Fruit fly (Drosophila melanogaster) whole organism, prepupa: Measurements from ENCODE around the gene dac.

Experiments
- Blimp-1 ChIP-seq: fragments of 200-800 bp; sonication (Bioruptor generic); optimal IDR thresholded peaks from 3 replicates; lab custom pipeline; 2017; ENCODE audit warnings: missing biosample characterization, missing genetic modification characterization, mild to moderate bottlenecking, moderate library complexity, missing genetic modification reagents
- CG10669 ChIP-seq: fragments of 200-800 bp; sonication (Bioruptor generic); optimal IDR thresholded peaks from 3 replicates; lab custom pipeline; 2018; ENCODE audit warnings: missing biosample characterization, mild to moderate bottlenecking, missing genetic modification characterization, moderate library complexity
- CG11294 ChIP-seq: fragments of 200-800 bp; sonication (Bioruptor generic); IDR thresholded peaks from 2 replicates; pipeline ENCODE4 v1.3.6; 2022; ENCODE audit warnings: missing biosample characterization, missing genetic modification characterization
- CG11762 ChIP-seq: fragments of 200-800 bp; sonication (Bioruptor generic); optimal IDR thresholded peaks from 3 replicates; lab custom pipeline; 2016; ENCODE audit warnings: missing biosample characterization, missing genetic modification characterization; ENCODE audit not compliant: insufficient read depth
- CG15336 ChIP-seq: fragments of 200-800 bp; sonication (Bioruptor generic); IDR thresholded peaks from 2 replicates; pipeline ENCODE4 v1.3.6; 2022; ENCODE audit warnings: missing biosample characterization, missing genetic modification characterization
- CG3032 ChIP-seq: fragments of 200-800 bp; optimal IDR thresholded peaks from 2 replicates; lab custom pipeline; 2019; ENCODE audit warnings: missing biosample characterization, mild to moderate bottlenecking, missing genetic modification characterization, moderate library complexity
- CG32006 ChIP-seq: fragments of 200-800 bp; sonication (Bioruptor generic); optimal IDR thresholded peaks from 3 replicates; lab custom pipeline; 2017; ENCODE audit warnings: missing biosample characterization, mild to moderate bottlenecking, missing genetic modification characterization
- CG34406 ChIP-seq: fragments of 200-800 bp; sonication (Bioruptor generic); optimal IDR thresholded peaks from 3 replicates; lab custom pipeline; 2016; ENCODE audit warnings: missing biosample characterization, missing genetic modification characterization
- CG4318 ChIP-seq: fragments of 200-800 bp; sonication (Bioruptor generic); optimal IDR thresholded peaks from 3 replicates; lab custom pipeline; 2017; ENCODE audit warnings: missing biosample characterization, mild to moderate bottlenecking, missing genetic modification characterization
- CG6276 ChIP-seq: fragments of 200-800 bp; sonication (Bioruptor generic); optimal IDR thresholded peaks from 2 replicates; lab custom pipeline; 2017; ENCODE audit warnings: missing biosample characterization, mild to moderate bottlenecking, missing genetic modification characterization
- CG6792 ChIP-seq: fragments of 200-800 bp; sonication (Bioruptor generic); optimal IDR thresholded peaks from 3 replicates; lab custom pipeline; 2016; ENCODE audit warnings: missing biosample characterization, missing genetic modification characterization
- CG6854 ChIP-seq: fragments of 200-800 bp; sonication (Bioruptor generic); optimal IDR thresholded peaks from 2 replicates; lab custom pipeline; 2017; ENCODE audit warnings: missing biosample characterization, mild to moderate bottlenecking, missing genetic modification characterization
- CG8319 ChIP-seq: fragments of 200-800 bp; sonication (Bioruptor generic); optimal IDR thresholded peaks from 3 replicates; lab custom pipeline; 2016; ENCODE audit warnings: missing biosample characterization, missing genetic modification characterization
- CG9139 ChIP-seq: fragments of 200-800 bp; sonication (Bioruptor generic); optimal IDR thresholded peaks from 3 replicates; lab custom pipeline; 2017; ENCODE audit warnings: missing biosample characterization, mild to moderate bottlenecking, missing genetic modification characterization
- Eip75B ChIP-seq: fragments of 200-800 bp; sonication (Bioruptor generic); optimal IDR thresholded peaks from 3 replicates; lab custom pipeline; 2016; ENCODE audit warnings: missing biosample characterization, missing genetic modification characterization
- Eip78C ChIP-seq: fragments of 200-800 bp; sonication (Bioruptor generic); peaks from one replicate; lab custom pipeline; 2016; ENCODE audit warnings: missing biosample characterization, missing genetic modification characterization
- Eip93F ChIP-seq: fragments of 200-800 bp; sonication (Bioruptor generic); optimal IDR thresholded peaks from 2 replicates; lab custom pipeline; 2016; ENCODE audit warnings: missing biosample characterization, mild to moderate bottlenecking, missing genetic modification characterization
- Gug ChIP-seq: fragments of 200-800 bp; sonication (Bioruptor generic); IDR thresholded peaks from 2 replicates; pipeline ENCODE4 v1.3.6; 2022; ENCODE audit warnings: missing biosample characterization, missing genetic modification characterization
- Hr4 ChIP-seq: fragments of 200-800 bp; sonication (Bioruptor generic); optimal IDR thresholded peaks from 3 replicates; lab custom pipeline; 2016; ENCODE audit warnings: missing biosample characterization, missing genetic modification characterization
- Lpt ChIP-seq: fragments of 200-800 bp; sonication (Bioruptor generic); optimal IDR thresholded peaks from 3 replicates; lab custom pipeline; 2016; ENCODE audit warnings: missing biosample characterization, missing genetic modification characterization
- Sox14 ChIP-seq: fragments of 200-800 bp; sonication (Bioruptor generic); optimal IDR thresholded peaks from 3 replicates; lab custom pipeline; 2016; ENCODE audit warnings: missing biosample characterization, missing genetic modification characterization
- Sox15 ChIP-seq: fragments of 200-800 bp; sonication (Bioruptor generic); optimal IDR thresholded peaks from 3 replicates; lab custom pipeline; 2016; ENCODE audit warnings: missing biosample characterization, missing genetic modification characterization
- achi ChIP-seq: fragments of 200-800 bp; sonication (Bioruptor generic); optimal IDR thresholded peaks from 3 replicates; lab custom pipeline; 2016; ENCODE audit warnings: missing biosample characterization, missing genetic modification characterization
- acj6 ChIP-seq: fragments of 200-800 bp; sonication (Bioruptor generic); optimal IDR thresholded peaks from 3 replicates; lab custom pipeline; 2016; ENCODE audit warnings: missing biosample characterization, missing genetic modification characterization
- dac ChIP-seq: fragments of 200-800 bp; sonication (Bioruptor generic); optimal IDR thresholded peaks from 2 replicates; lab custom pipeline; 2017; ENCODE audit warnings: missing biosample characterization, mild to moderate bottlenecking, missing genetic modification characterization
- dsx ChIP-seq: fragments of 200-800 bp; optimal IDR thresholded peaks from 3 replicates; lab custom pipeline; 2019; ENCODE audit warnings: missing biosample characterization, mild to moderate bottlenecking, missing genetic modification characterization, moderate library complexity; ENCODE audit not compliant: poor library complexity, severe bottlenecking
- eg ChIP-seq: fragments of 200-800 bp; sonication (Bioruptor generic); IDR thresholded peaks from 3 replicates; pipeline ENCODE4 v1.3.6; 2022; ENCODE audit warnings: missing biosample characterization, missing genetic modification characterization
- esn ChIP-seq: fragments of 200-800 bp; sonication (Bioruptor generic); optimal IDR thresholded peaks from 2 replicates; lab custom pipeline; 2016; ENCODE audit warnings: missing biosample characterization, mild to moderate bottlenecking, missing genetic modification characterization, moderate library complexity
- fd59A ChIP-seq: fragments of 200-800 bp; sonication (Bioruptor generic); optimal IDR thresholded peaks from 2 replicates; lab custom pipeline; 2017; ENCODE audit warnings: missing biosample characterization, mild to moderate bottlenecking, missing genetic modification characterization, missing genetic modification reagents
- fd85E ChIP-seq: fragments of 200-800 bp; sonication (Bioruptor generic); optimal IDR thresholded peaks from 3 replicates; lab custom pipeline; 2016; ENCODE audit warnings: missing biosample characterization, missing genetic modification characterization
- fkh ChIP-seq: fragments of 200-800 bp; sonication (Bioruptor generic); optimal IDR thresholded peaks from 3 replicates; lab custom pipeline; 2017; ENCODE audit warnings: missing biosample characterization, mild to moderate bottlenecking, missing genetic modification characterization, moderate library complexity
- lz ChIP-seq: fragments of 200-800 bp; sonication (Bioruptor generic); optimal IDR thresholded peaks from 3 replicates; lab custom pipeline; 2016; ENCODE audit warnings: missing biosample characterization, missing genetic modification characterization
- net ChIP-seq: fragments of 200-800 bp; sonication (Bioruptor generic); optimal IDR thresholded peaks from 3 replicates; lab custom pipeline; 2016; ENCODE audit warnings: missing biosample characterization, missing genetic modification characterization
- pdm3 ChIP-seq: fragments of 200-800 bp; sonication (Bioruptor generic); optimal IDR thresholded peaks from 3 replicates; lab custom pipeline; 2016; ENCODE audit warnings: missing biosample characterization, missing genetic modification characterization
- salr ChIP-seq, 2 experiments: fragments of 200-800 bp; sonication (Bioruptor generic); optimal IDR thresholded peaks; 3 replicates each; lab custom pipeline; 2016 to 2018; ENCODE audit warnings: missing biosample characterization in 2 of 2, missing genetic modification characterization in 2 of 2, mild to moderate bottlenecking in 1 of 2
- spab ChIP-seq: fragments of 200-800 bp; sonication (Bioruptor generic); optimal IDR thresholded peaks from 2 replicates; lab custom pipeline; 2017; ENCODE audit warnings: missing biosample characterization, mild to moderate bottlenecking, missing genetic modification characterization, missing genetic modification reagents
- ss ChIP-seq, 2 experiments: fragments of 200-800 bp; sonication (Bioruptor generic); optimal IDR thresholded peaks; 2 replicates in 1 of 2; 3 replicates in 1 of 2; lab custom pipeline; 2017 to 2018; ENCODE audit warnings: mild to moderate bottlenecking in 2 of 2, missing biosample characterization in 2 of 2, missing genetic modification characterization in 2 of 2, moderate library complexity in 1 of 2
- svp ChIP-seq: fragments of 200-800 bp; sonication (Bioruptor generic); peaks from one replicate; lab custom pipeline; 2016; ENCODE audit warnings: missing biosample characterization, missing genetic modification characterization
- vri ChIP-seq: fragments of 200-800 bp; sonication (Bioruptor generic); optimal IDR thresholded peaks from 3 replicates; lab custom pipeline; 2016; ENCODE audit warnings: missing biosample characterization, mild to moderate bottlenecking, missing genetic modification characterization

Gene dac

DNA sequence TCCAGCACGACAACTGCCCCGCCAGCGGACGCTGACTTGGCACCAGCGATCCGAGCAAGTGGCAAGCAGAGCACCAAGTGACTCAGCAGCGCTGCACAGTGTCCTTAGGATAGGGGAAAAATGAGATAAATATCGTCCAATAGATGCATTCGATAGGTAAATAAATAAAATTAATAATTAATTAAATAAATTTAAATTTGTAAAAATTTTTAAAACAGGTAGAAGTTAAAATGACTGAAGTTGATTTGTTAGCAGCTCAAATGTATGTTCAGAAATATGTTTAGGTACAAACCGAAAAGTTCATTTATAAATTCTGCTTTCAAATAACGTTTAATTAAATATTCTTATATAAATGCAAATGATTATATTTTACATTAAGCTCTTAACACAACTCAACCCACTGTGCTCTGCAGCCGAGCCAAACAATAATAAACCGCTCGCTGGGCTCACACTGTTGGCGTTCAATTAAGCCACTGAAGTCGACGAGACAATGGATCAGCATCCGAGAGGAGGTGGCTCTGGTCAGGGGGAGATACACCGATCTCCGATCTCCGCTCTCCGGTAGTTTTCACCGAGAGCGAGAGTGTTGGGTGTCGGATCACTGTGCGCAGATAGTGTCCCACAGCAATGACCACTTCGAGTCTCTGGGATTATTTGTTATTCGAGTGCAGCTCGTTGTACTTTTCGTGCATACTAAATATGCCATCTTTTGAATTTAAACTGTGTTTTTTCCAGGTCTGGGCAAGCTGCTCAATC, 37.2 kb downstream of the dac start, which contains the start of gene CG5888 (continued):
- TF ChIP-seq fkh (GFP tag; lab: Kevin White, UChicago) (peak; percentile 11), CG32006 (peak; percentile 91), CG6792 (peak; percentile 77), acj6 (GFP tag; lab: Kevin White, UChicago) (peak; percentile 82), CG11294 (GFP tag; lab: Robert Waterston, UW) (peak; percentile 57), achi (GFP tag; lab: Kevin White, UChicago) (peak; percentile 83), CG8319 (GFP tag; lab: Kevin White, UChicago) (peak; percentile 28), spab (peak; percentile 70), CG4318 (GFP tag; lab: Kevin White, UChicago) (peak; percentile 60), lz (GFP tag; lab: Kevin White, UChicago) (peak; percentile 31), Hr4 (GFP tag; lab: Kevin White, UChicago) (peak; percentile 48), pdm3 (GFP tag; lab: Kevin White, UChicago) (peak; percentile 45), CG15336 (GFP tag; lab: Robert Waterston, UW) (peak; percentile 93), CG6854 (no peak), CG34406 (GFP tag; lab: Kevin White, UChicago) (peak; percentile 87), dac (peak; percentile 66), CG3032 (peak; percentile 74), Sox14 (peak; percentile 45), eg (GFP tag; lab: Robert Waterston, UW) (peak; percentile 82), Eip75B (peak; percentile 72), Eip78C (GFP tag; lab: Kevin White, UChicago) (peak; percentile 70), salr (GFP tag; optimal IDR thresholded peaks at IDR 0.05; lab: Kevin White, UChicago) (peak in 1 of 2 experiments; percentile 84), CG6276 (GFP tag; lab: Kevin White, UChicago) (peak; percentile 72), dsx (GFP tag; lab: Kevin White, UChicago) (peak; percentile 48), fd85E (peak; percentile 24), net (GFP tag; lab: Kevin White, UChicago) (peak; percentile 36), fd59A (GFP tag; lab: Kevin White, UChicago) (peak; percentile 25), CG9139 (peak; percentile 3), Eip93F (GFP tag; lab: Kevin White, UChicago) (no peak), vri (peak; percentile 5), esn (GFP tag; lab: Kevin White, UChicago) (peak; percentile 72), Blimp-1 (GFP tag; lab: Kevin White, UChicago) (peak; percentile 22), CG11762 (GFP tag; lab: Kevin White, UChicago) (peak; percentile 33), Gug (GFP tag; lab: Robert Waterston, UW) (peak; percentile 65)

DNA sequence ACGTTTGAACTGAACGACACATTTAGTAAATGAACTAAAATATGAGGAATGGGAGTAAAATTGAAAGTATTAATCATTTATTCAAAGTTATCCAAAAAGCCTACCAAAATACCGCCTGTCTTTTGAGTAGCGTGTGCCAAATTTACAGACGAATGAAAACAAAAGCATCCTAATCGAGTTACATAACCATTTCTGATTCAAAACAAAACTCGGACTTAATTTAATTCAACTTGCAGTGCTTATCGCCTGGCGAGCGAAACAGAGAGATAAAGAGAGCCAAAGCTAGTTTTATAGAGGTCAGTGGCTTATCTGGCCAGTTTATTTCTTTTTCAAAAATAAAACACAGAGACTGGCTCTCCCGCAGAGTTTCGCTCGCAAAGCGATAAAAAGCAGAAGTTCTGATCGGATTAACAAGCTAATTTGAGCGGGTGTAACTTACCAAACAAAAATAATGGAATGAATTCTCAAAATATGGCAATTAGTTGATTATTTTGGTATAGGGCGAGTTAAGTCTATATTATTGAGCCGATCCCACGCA, 37.9 kb downstream of the dac start:
- TF ChIP-seq ss (GFP tag; optimal IDR thresholded peaks at IDR 0.05; lab: Kevin White, UChicago) (peak in 1 of 2 experiments; percentile 21), Eip78C (GFP tag; lab: Kevin White, UChicago) (peak; percentile 19), Lpt (GFP tag; lab: Kevin White, UChicago) (no peak), CG4318 (GFP tag; lab: Kevin White, UChicago) (no peak), vri (peak; percentile 66), Eip93F (GFP tag; lab: Kevin White, UChicago) (no peak), Sox15 (GFP tag; lab: Kevin White, UChicago) (no peak), CG10669 (GFP tag; lab: Kevin White, UChicago) (peak; percentile 20), svp (GFP tag; lab: Kevin White, UChicago) (peak; percentile 35)
- TF ChIP-seq, all 60 proteins: peak for 5
